Fruit fly (Drosophila melanogaster) Kc167 (cell line): ENCODE results near the gene Mst57Dc.

Source experiments
- Myc ChIP-seq: fragments of >200 bp; optimal IDR thresholded peaks from 2 replicates; lab custom pipeline; 2017; ENCODE audit warnings: missing external identifiers
- insv ChIP-seq: fragments of >200 bp; optimal IDR thresholded peaks from 3 replicates; lab custom pipeline; 2018; ENCODE audit warnings: missing external identifiers
- psq ChIP-seq: fragments of >200 bp; optimal IDR thresholded peaks from 2 replicates; lab custom pipeline; 2017; ENCODE audit warnings: missing external identifiers

dm6 chr3R:25831799-25832280 lies 2.3 kb upstream of the Mst57Dc start, which contains the start of the genes Mst57Da and alpha4GT2:
- no peak for TF ChIP-seq insv (lab: Kevin White, UChicago)
- TF ChIP-seq Myc (lab: Kevin White, UChicago), result no peak
- no peak for TF ChIP-seq psq (lab: Kevin White, UChicago)
